Worm (Caenorhabditis elegans) whole organism, L3 larva: ENCODE results near the gene F08F3.4.
A peak's percentile ranks its signal among the peaks of the same experiment; 100 is the strongest.

Experiments
- R02D3.7 ChIP-seq: fragments of 150-350 bp; optimal IDR thresholded peaks from 2 replicates; lab custom pipeline; 2014; ENCODE audit warnings: missing biosample characterization, missing genetic modification characterization
- ZK546.5 ChIP-seq: sonication (generic microtip); optimal IDR thresholded peaks from 2 replicates; lab custom pipeline; 2017; ENCODE audit warnings: missing biosample characterization, missing genetic modification characterization
- aly-2 ChIP-seq: fragments of 150-350 bp; optimal IDR thresholded peaks from 2 replicates; lab custom pipeline; 2014; ENCODE audit warnings: missing biosample characterization, missing genetic modification characterization
- ama-1 ChIP-seq: fragments of 150-350 bp; optimal IDR thresholded peaks from 2 replicates; lab custom pipeline; 2018
- ceh-28 ChIP-seq: fragments of 150-350 bp; optimal IDR thresholded peaks from 2 replicates; lab custom pipeline; 2014; ENCODE audit warnings: missing biosample characterization, missing genetic modification reagents, missing genetic modification characterization
- ceh-82 ChIP-seq: fragments of 150-350 bp; optimal IDR thresholded peaks from 2 replicates; lab custom pipeline; 2014; ENCODE audit warnings: missing biosample characterization, missing genetic modification characterization
- daf-12 ChIP-seq: fragments of 150-350 bp; optimal IDR thresholded peaks from 2 replicates; lab custom pipeline; 2014; ENCODE audit warnings: missing biosample characterization, missing genetic modification reagents, missing genetic modification characterization
- egl-27 ChIP-seq: sonication (generic microtip); optimal IDR thresholded peaks from 4 replicates; lab custom pipeline; 2017; ENCODE audit warnings: missing biosample characterization, missing genetic modification reagents, missing genetic modification characterization
- elt-1 ChIP-seq: fragments of 150-350 bp; optimal IDR thresholded peaks from 2 replicates; lab custom pipeline; 2014; ENCODE audit warnings: missing biosample characterization, missing genetic modification characterization
- elt-3 ChIP-seq, 3 experiments: fragments of 150-350 bp in 1 of 3; sonication (generic microtip) in 2 of 3; optimal IDR thresholded peaks; 2 replicates in 2 of 3; 4 replicates in 1 of 3; lab custom pipeline; 2014 to 2017; ENCODE audit warnings: missing biosample characterization in 3 of 3, missing genetic modification characterization in 3 of 3
- eor-1 ChIP-seq, 2 experiments: fragments of 150-350 bp; optimal IDR thresholded peaks; 2 replicates each; lab custom pipeline; 2014 to 2018; ENCODE audit warnings: missing biosample characterization in 2 of 2, missing genetic modification characterization in 2 of 2
- fkh-10 ChIP-seq: sonication (generic microtip); optimal IDR thresholded peaks from 2 replicates; lab custom pipeline; 2017; ENCODE audit warnings: missing biosample characterization, missing genetic modification reagents, missing genetic modification characterization
- fkh-2 ChIP-seq: fragments of 150-350 bp; optimal IDR thresholded peaks from 2 replicates; lab custom pipeline; 2014; ENCODE audit warnings: missing biosample characterization, missing genetic modification reagents, missing genetic modification characterization
- fos-1 ChIP-seq: fragments of 150-350 bp; optimal IDR thresholded peaks from 2 replicates; lab custom pipeline; 2014; ENCODE audit warnings: missing biosample characterization, missing genetic modification characterization
- hmg-11 ChIP-seq: sonication (generic microtip); optimal IDR thresholded peaks from 2 replicates; lab custom pipeline; 2016; ENCODE audit warnings: missing genetic modification characterization, missing compliant biosample characterization
- jun-1 ChIP-seq: fragments of 150-350 bp; optimal IDR thresholded peaks from 2 replicates; lab custom pipeline; 2014; ENCODE audit warnings: missing biosample characterization, missing genetic modification reagents, missing genetic modification characterization
- lin-15B ChIP-seq: fragments of 150-350 bp; optimal IDR thresholded peaks from 2 replicates; lab custom pipeline; 2014; ENCODE audit warnings: missing biosample characterization, missing genetic modification characterization
- lin-39 ChIP-seq: fragments of 150-350 bp; optimal IDR thresholded peaks from 2 replicates; lab custom pipeline; 2018; ENCODE audit warnings: missing biosample characterization, missing genetic modification reagents, missing genetic modification characterization
- lsy-12 ChIP-seq: sonication (generic microtip); optimal IDR thresholded peaks from 2 replicates; lab custom pipeline; 2016; ENCODE audit warnings: mild to moderate bottlenecking, missing genetic modification characterization, missing compliant biosample characterization
- mdl-1 ChIP-seq: fragments of 150-350 bp; optimal IDR thresholded peaks from 2 replicates; lab custom pipeline; 2014; ENCODE audit warnings: missing biosample characterization, missing genetic modification characterization
- nhr-11 ChIP-seq: fragments of 150-350 bp; optimal IDR thresholded peaks from 2 replicates; lab custom pipeline; 2014; ENCODE audit warnings: missing biosample characterization, missing genetic modification characterization
- nhr-12 ChIP-seq: fragments of 150-350 bp; optimal IDR thresholded peaks from 2 replicates; lab custom pipeline; 2014; ENCODE audit warnings: missing biosample characterization, missing genetic modification characterization
- nhr-23 ChIP-seq: fragments of 150-350 bp; optimal IDR thresholded peaks from 2 replicates; lab custom pipeline; 2014; ENCODE audit warnings: missing biosample characterization, missing genetic modification reagents, missing genetic modification characterization
- nhr-25 ChIP-seq: sonication (generic microtip); optimal IDR thresholded peaks from 2 replicates; lab custom pipeline; 2017; ENCODE audit warnings: missing biosample characterization, missing genetic modification characterization
- nhr-28 ChIP-seq: fragments of 150-350 bp; optimal IDR thresholded peaks from 2 replicates; lab custom pipeline; 2014; ENCODE audit warnings: missing biosample characterization, missing genetic modification characterization
- nhr-43 ChIP-seq: sonication (generic microtip); optimal IDR thresholded peaks from 2 replicates; lab custom pipeline; 2016; ENCODE audit warnings: mild to moderate bottlenecking, missing genetic modification characterization, missing compliant biosample characterization; ENCODE audit not compliant: poor library complexity, severe bottlenecking
- nhr-76 ChIP-seq: fragments of 150-350 bp; sonication (generic microtip); optimal IDR thresholded peaks from 5 replicates; lab custom pipeline; 2014; ENCODE audit warnings: missing biosample characterization, missing genetic modification characterization
- nhr-77 ChIP-seq: fragments of 150-350 bp; optimal IDR thresholded peaks from 2 replicates; lab custom pipeline; 2014; ENCODE audit warnings: missing biosample characterization, missing genetic modification characterization
- pqm-1 ChIP-seq: fragments of 150-350 bp; optimal IDR thresholded peaks from 2 replicates; lab custom pipeline; 2017; ENCODE audit warnings: missing biosample characterization, missing genetic modification characterization, inconsistent platforms
- sea-2 ChIP-seq: fragments of 150-350 bp; sonication (generic microtip); optimal IDR thresholded peaks from 4 replicates; lab custom pipeline; 2014; ENCODE audit warnings: missing biosample characterization, missing genetic modification reagents, missing genetic modification characterization
- skn-1 ChIP-seq: fragments of 150-350 bp; optimal IDR thresholded peaks from 2 replicates; lab custom pipeline; 2014; ENCODE audit warnings: missing biosample characterization, missing genetic modification characterization
- snpc-4 ChIP-seq: fragments of 150-350 bp; optimal IDR thresholded peaks from 2 replicates; lab custom pipeline; 2014; ENCODE audit warnings: missing biosample characterization, missing genetic modification characterization
- tbx-2 ChIP-seq: sonication (generic microtip); optimal IDR thresholded peaks from 2 replicates; lab custom pipeline; 2016; ENCODE audit warnings: mild to moderate bottlenecking, missing genetic modification characterization, missing compliant biosample characterization
- unc-39 ChIP-seq: sonication (generic microtip); optimal IDR thresholded peaks from 4 replicates; lab custom pipeline; 2017; ENCODE audit warnings: missing biosample characterization, missing genetic modification characterization
- unc-62 ChIP-seq: fragments of 150-350 bp; sonication (generic microtip); optimal IDR thresholded peaks from 4 replicates; lab custom pipeline; 2014; ENCODE audit warnings: missing biosample characterization, missing genetic modification reagents, missing genetic modification characterization
- zag-1 ChIP-seq: fragments of 150-350 bp; optimal IDR thresholded peaks from 2 replicates; lab custom pipeline; 2014; ENCODE audit warnings: missing biosample characterization, missing genetic modification characterization
- ztf-11 ChIP-seq: fragments of 150-350 bp; optimal IDR thresholded peaks from 2 replicates; lab custom pipeline; 2014; ENCODE audit warnings: missing biosample characterization, missing genetic modification characterization
- ztf-4 ChIP-seq: fragments of 150-350 bp; optimal IDR thresholded peaks from 2 replicates; lab custom pipeline; 2014; ENCODE audit warnings: missing biosample characterization, missing genetic modification characterization

Gene F08F3.4

ce11 chrV:5410679-5411078 is at the start of gene F08F3.4:
Gene F08F3.4 (plus strand): TSS chrV:5410955.
- TF ChIP-seq ZK546.5 (tag; lab: Kevin White, UChicago), result no peak
- TF ChIP-seq egl-27, result no peak
- peak in 1 of 3 experiments; percentile 23 for TF ChIP-seq elt-3 (tag; optimal IDR thresholded peaks at IDR 0.05; lab: Kevin White, UChicago)
- TF ChIP-seq ceh-28, result no peak
- TF ChIP-seq mdl-1 (tag; lab: Kevin White, UChicago), result peak; percentile 12
- TF ChIP-seq ztf-11 (tag; lab: Kevin White, UChicago), result no peak
- TF ChIP-seq aly-2, result no peak
- no peak for TF ChIP-seq nhr-76 (tag; lab: Kevin White, UChicago)
- no peak for TF ChIP-seq pqm-1
- TF ChIP-seq R02D3.7 (tag; lab: Kevin White, UChicago), result no peak
- TF ChIP-seq nhr-11 (tag; lab: Kevin White, UChicago), result no peak
- TF ChIP-seq nhr-25 (tag; lab: Kevin White, UChicago), result peak; percentile 50
- TF ChIP-seq zag-1 (tag; lab: Kevin White, UChicago), result no peak
- TF ChIP-seq fos-1, result no peak
- TF ChIP-seq nhr-23, result peak; percentile 38
- TF ChIP-seq ceh-82, result no peak
- TF ChIP-seq snpc-4 (tag; lab: Kevin White, UChicago), result no peak
- TF ChIP-seq lin-39, result no peak
- peak; percentile 83 for TF ChIP-seq nhr-43 (tag; lab: Kevin White, UChicago)
- TF ChIP-seq fkh-10, result no peak
- no peak for TF ChIP-seq skn-1 (tag; lab: Kevin White, UChicago)
- no peak for TF ChIP-seq lin-15B (tag; lab: Kevin White, UChicago)
- no peak for TF ChIP-seq hmg-11
- TF ChIP-seq ama-1 (lab: Kevin White, UChicago), result no peak
- no peak for TF ChIP-seq unc-62
- TF ChIP-seq elt-1 (tag; lab: Kevin White, UChicago), result no peak
- TF ChIP-seq nhr-28 (tag; lab: Kevin White, UChicago), result no peak
- TF ChIP-seq daf-12 (tag; lab: Kevin White, UChicago), result no peak
- peak; percentile 52 for TF ChIP-seq lsy-12 (tag; lab: Kevin White, UChicago)
- TF ChIP-seq, all 47 proteins: peak for 6

DNA sequence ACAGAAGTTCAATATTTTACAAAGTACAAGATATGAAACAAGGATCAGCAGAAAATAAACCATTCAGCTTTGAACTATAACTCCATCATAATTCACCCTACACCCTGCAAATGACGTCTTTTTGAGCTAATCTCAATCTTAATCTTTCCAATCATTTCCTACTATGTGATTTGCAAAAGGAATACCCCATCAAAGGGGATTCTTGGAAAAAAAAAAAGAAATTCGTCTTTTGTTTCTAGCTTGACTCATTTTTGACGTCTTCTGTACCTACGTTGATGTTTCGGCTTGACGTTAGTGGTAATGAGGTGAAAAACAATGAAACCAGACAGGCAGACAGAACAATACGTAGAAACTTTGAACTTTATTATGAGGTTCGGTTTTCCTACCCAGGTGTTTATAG is 48.5 kb upstream of the F08F3.4 start:
- no peak for TF ChIP-seq eor-1 (tag; optimal IDR thresholded peaks at IDR 0.05; lab: Kevin White, UChicago)

- no peak for TF ChIP-seq nhr-28 (tag; lab: Kevin White, UChicago)
- no peak for TF ChIP-seq unc-39 (tag; lab: Kevin White, UChicago)
- no peak for TF ChIP-seq nhr-77
- TF ChIP-seq fkh-2 (tag; lab: Kevin White, UChicago), result no peak
- no peak for TF ChIP-seq ztf-4
- no peak for TF ChIP-seq lsy-12 (tag; lab: Kevin White, UChicago)
- no peak for TF ChIP-seq nhr-12 (tag; lab: Kevin White, UChicago)
These were observed 45.9 kb upstream of the F08F3.4 start, which contains the start of gene T09D3.8 for ce11 chrV:5364863-5365262. Gene T09D3.8 (plus strand): TSS chrV:5365163.

- TF ChIP-seq nhr-76 (tag; lab: Kevin White, UChicago), result no peak
- no peak for TF ChIP-seq nhr-11 (tag; lab: Kevin White, UChicago)
- no peak for TF ChIP-seq fkh-2 (tag; lab: Kevin White, UChicago)
- TF ChIP-seq tbx-2 (tag; lab: Kevin White, UChicago), result no peak
- TF ChIP-seq jun-1 (tag; lab: Kevin White, UChicago), result no peak
- no peak for TF ChIP-seq lsy-12 (tag; lab: Kevin White, UChicago)
- TF ChIP-seq unc-39 (tag; lab: Kevin White, UChicago), result no peak
- TF ChIP-seq fos-1, result no peak
- TF ChIP-seq nhr-43 (tag; lab: Kevin White, UChicago), result no peak
- TF ChIP-seq ztf-4, result no peak
- TF ChIP-seq nhr-77, result no peak
- TF ChIP-seq sea-2 (GFP tag; lab: Kevin White, UChicago), result no peak
- no peak for TF ChIP-seq lin-15B (tag; lab: Kevin White, UChicago)
- TF ChIP-seq, all 47 proteins: peak for 0
These were observed 42.0 kb upstream of the F08F3.4 start, which contains the start of gene T09D3.9 for ce11 chrV:5368792-5369191. Gene T09D3.9 (minus strand): TSS chrV:5368892.
